Fruit fly (Drosophila melanogaster): ENCODE data around the gene sowah.

Gene sowah

dm6 chr3L:12490418-12491035, 81.8 kb downstream of the sowah start, which contains the start of gene CG10660 (continued):
- TF ChIP-seq Elba2 (GFP tag; optimal IDR thresholded peaks at IDR 0.05) (no peak), CG8359 (GFP tag; optimal IDR thresholded peaks at IDR 0.05; ENCODE audit: borderline replicate concordance) (peak; percentile 73), rib (GFP tag; IDR thresholded peaks at IDR 0.05) (0 out of 2 replicates have a peak, but pooled peaks have one; percentile 16), Oaz (GFP tag; IDR thresholded peaks at IDR 0.05) (peak; percentile 76), yki (optimal IDR thresholded peaks at IDR 0.05) (no peak), B-H2 (GFP tag; optimal IDR thresholded peaks at IDR 0.05) (no peak), CG9609 (GFP tag; optimal IDR thresholded peaks at IDR 0.05) (peak; percentile 31), CG10654 (GFP tag; optimal IDR thresholded peaks at IDR 0.05) (peak; percentile 95), phol (tag; optimal IDR thresholded peaks at IDR 0.05) (peak; percentile 86), ftz-f1 (GFP tag; optimal IDR thresholded peaks at IDR 0.05) (no peak), vvl (GFP tag; IDR thresholded peaks at IDR 0.05) (peak; percentile 96), Dp (GFP tag; optimal IDR thresholded peaks at IDR 0.05) (no peak), NFAT (GFP tag; IDR thresholded peaks at IDR 0.05) (peak; percentile 68), CG6175 (GFP tag; IDR thresholded peaks at IDR 0.05) (0 out of 3 replicates have a peak, but pooled peaks have one; percentile 14), CG12071 (GFP tag; optimal IDR thresholded peaks at IDR 0.05) (peak; percentile 89), dmrt11E (tag; optimal IDR thresholded peaks at IDR 0.05) (peak; percentile 77), btn (GFP tag; optimal IDR thresholded peaks at IDR 0.05) (peak; percentile 64), unc-4 (GFP tag; IDR thresholded peaks at IDR 0.05; ENCODE audit: partially characterized antibody) (no peak), gem (tag; optimal IDR thresholded peaks at IDR 0.05) (peak; percentile 94), Doc3 (GFP tag; IDR thresholded peaks at IDR 0.05; ENCODE audit: partially characterized antibody) (no peak), CG7556 (GFP tag; optimal IDR thresholded peaks at IDR 0.05) (peak; percentile 91), CG9797 (GFP tag; optimal IDR thresholded peaks at IDR 0.05) (peak; percentile 13), ham (GFP tag; IDR thresholded peaks at IDR 0.05) (no peak), jing (GFP tag; optimal IDR thresholded peaks at IDR 0.05) (peak; percentile 81), CG4820 (GFP tag; optimal IDR thresholded peaks at IDR 0.05) (peak; percentile 87), ems (GFP tag; optimal IDR thresholded peaks at IDR 0.05) (peak; percentile 61), CG31441 (GFP tag; IDR thresholded peaks at IDR 0.05) (peak; percentile 93), sna (GFP tag; IDR thresholded peaks at IDR 0.05; ENCODE audit: partially characterized antibody) (no peak), amos (GFP tag; IDR thresholded peaks at IDR 0.05; ENCODE audit: partially characterized antibody) (no peak), wdn (GFP tag; IDR thresholded peaks at IDR 0.05) (peak; percentile 75), Nf-YC (tag; optimal IDR thresholded peaks at IDR 0.05) (peak; percentile 37), CG8388 (GFP tag; optimal IDR thresholded peaks at IDR 0.05) (peak; percentile 91), stwl (tag; optimal IDR thresholded peaks at IDR 0.05) (no peak), CG12155 (GFP tag; optimal IDR thresholded peaks at IDR 0.05) (peak; percentile 79), CG14667 (GFP tag; IDR thresholded peaks at IDR 0.05) (0 out of 2 replicates have a peak, but pooled peaks have one; percentile 29), CG10543 (GFP tag; optimal IDR thresholded peaks at IDR 0.05) (peak; percentile 36), CG42726 (GFP tag; IDR thresholded peaks at IDR 0.05; ENCODE audit: partially characterized antibody) (no peak), tll (GFP tag; optimal IDR thresholded peaks at IDR 0.05) (no peak), gce (GFP tag; IDR thresholded peaks at IDR 0.05) (peak; percentile 84), dmrt99B (tag; optimal IDR thresholded peaks at IDR 0.05) (peak; percentile 94), ssp (GFP tag; IDR thresholded peaks at IDR 0.05) (peak; percentile 62), CG12659 (GFP tag; optimal IDR thresholded peaks at IDR 0.05) (peak; percentile 84), Jarid2 (GFP tag; optimal IDR thresholded peaks at IDR 0.05) (peak; percentile 62), Ets97D (GFP tag; optimal IDR thresholded peaks at IDR 0.05) (peak; percentile 39), gcm (GFP tag; optimal IDR thresholded peaks at IDR 0.05) (peak; percentile 89), tx (GFP tag; optimal IDR thresholded peaks at IDR 0.05) (peak; percentile 39), CG8944 (GFP tag; optimal IDR thresholded peaks at IDR 0.05) (peak; percentile 63), grn (GFP tag; optimal IDR thresholded peaks at IDR 0.05) (no peak), CG11085 (GFP tag; IDR thresholded peaks at IDR 0.05) (peak; percentile 60; the same call in 1 of the 2 replicates), sens (GFP tag) (peak; percentile 94)
